Worm (Caenorhabditis elegans) whole organism, L3 larva: Measurements from ENCODE around the gene erh-1.

Source experiments
- R02D3.7 ChIP-seq: fragments of 150-350 bp; optimal IDR thresholded peaks from 2 replicates; lab custom pipeline; 2014; ENCODE audit warnings: missing biosample characterization, missing genetic modification characterization
- ama-1 ChIP-seq: fragments of 150-350 bp; optimal IDR thresholded peaks from 2 replicates; lab custom pipeline; 2018
- ceh-82 ChIP-seq: fragments of 150-350 bp; optimal IDR thresholded peaks from 2 replicates; lab custom pipeline; 2014; ENCODE audit warnings: missing biosample characterization, missing genetic modification characterization
- egl-27 ChIP-seq: sonication (generic microtip); optimal IDR thresholded peaks from 4 replicates; lab custom pipeline; 2017; ENCODE audit warnings: missing biosample characterization, missing genetic modification reagents, missing genetic modification characterization
- elt-2 ChIP-seq: sonication (generic microtip); optimal IDR thresholded peaks from 2 replicates; lab custom pipeline; 2016; ENCODE audit warnings: missing genetic modification reagents, mild to moderate bottlenecking, missing genetic modification characterization, missing compliant biosample characterization
- elt-3 ChIP-seq, 3 experiments: fragments of 150-350 bp in 1 of 3; sonication (generic microtip) in 2 of 3; optimal IDR thresholded peaks; 2 replicates in 2 of 3; 4 replicates in 1 of 3; lab custom pipeline; 2014 to 2017; ENCODE audit warnings: missing biosample characterization in 3 of 3, missing genetic modification characterization in 3 of 3
- fos-1 ChIP-seq: fragments of 150-350 bp; optimal IDR thresholded peaks from 2 replicates; lab custom pipeline; 2014; ENCODE audit warnings: missing biosample characterization, missing genetic modification characterization
- mml-1 ChIP-seq: fragments of 150-350 bp; sonication (generic microtip); optimal IDR thresholded peaks from 3 replicates; lab custom pipeline; 2014; ENCODE audit warnings: missing biosample characterization, missing genetic modification characterization
- nhr-12 ChIP-seq: fragments of 150-350 bp; optimal IDR thresholded peaks from 2 replicates; lab custom pipeline; 2014; ENCODE audit warnings: missing biosample characterization, missing genetic modification characterization
- nhr-25 ChIP-seq: sonication (generic microtip); optimal IDR thresholded peaks from 2 replicates; lab custom pipeline; 2017; ENCODE audit warnings: missing biosample characterization, missing genetic modification characterization
- skn-1 ChIP-seq: fragments of 150-350 bp; optimal IDR thresholded peaks from 2 replicates; lab custom pipeline; 2014; ENCODE audit warnings: missing biosample characterization, missing genetic modification characterization
- snpc-4 ChIP-seq: fragments of 150-350 bp; optimal IDR thresholded peaks from 2 replicates; lab custom pipeline; 2014; ENCODE audit warnings: missing biosample characterization, missing genetic modification characterization
- unc-39 ChIP-seq: sonication (generic microtip); optimal IDR thresholded peaks from 4 replicates; lab custom pipeline; 2017; ENCODE audit warnings: missing biosample characterization, missing genetic modification characterization
- zag-1 ChIP-seq: fragments of 150-350 bp; optimal IDR thresholded peaks from 2 replicates; lab custom pipeline; 2014; ENCODE audit warnings: missing biosample characterization, missing genetic modification characterization

- TF ChIP-seq ceh-82 (tag; lab: Kevin White, UChicago), result no peak
- TF ChIP-seq unc-39 (tag; lab: Kevin White, UChicago), result no peak
- TF ChIP-seq skn-1 (tag; lab: Kevin White, UChicago), result no peak
- TF ChIP-seq elt-3 (tag; optimal IDR thresholded peaks at IDR 0.05; lab: Kevin White, UChicago), result no peak
- TF ChIP-seq fos-1 (tag; lab: Kevin White, UChicago), result no peak
- TF ChIP-seq mml-1 (tag; lab: Kevin White, UChicago), result no peak
- TF ChIP-seq nhr-12 (tag; lab: Kevin White, UChicago), result no peak
- TF ChIP-seq elt-2 (tag; lab: Kevin White, UChicago), result no peak
- no peak for TF ChIP-seq egl-27
- no peak for TF ChIP-seq zag-1
- no peak for TF ChIP-seq R02D3.7 (tag; lab: Kevin White, UChicago)
- no peak for TF ChIP-seq snpc-4
- TF ChIP-seq nhr-25, result no peak
- no peak for TF ChIP-seq ama-1 (lab: Kevin White, UChicago)
Measured at ce11 chrV:10560621-10561020, 18.3 kb downstream of the erh-1 start, which contains the start of gene col-152.
